Fruit fly (Drosophila melanogaster) whole organism, embryonic: Measurements from ENCODE around the gene CG6005.

ENCODE experiments used
- Aef1 ChIP-seq: fragments of 200-800 bp; sonication (Bioruptor generic); IDR thresholded peaks from 3 replicates; pipeline ENCODE4 v1.3.6; 2022; ENCODE audit warnings: missing biosample characterization, missing genetic modification characterization
- BEAF-32 ChIP-seq: fragments of 200-800 bp; sonication (Bioruptor generic); optimal IDR thresholded peaks from 3 replicates; lab custom pipeline; 2017; ENCODE audit warnings: missing biosample characterization, missing genetic modification characterization, mild to moderate bottlenecking, moderate library complexity, missing genetic modification reagents
- CG1024 ChIP-seq: fragments of 200-800 bp; sonication (Bioruptor generic); IDR thresholded peaks from 2 replicates; pipeline ENCODE4 v1.3.6; 2022; ENCODE audit warnings: missing biosample characterization, missing genetic modification characterization
- CG13424 ChIP-seq: fragments of 200-800 bp; sonication (Bioruptor generic); optimal IDR thresholded peaks from 2 replicates; lab custom pipeline; 2019; ENCODE audit warnings: missing biosample characterization, mild to moderate bottlenecking, missing genetic modification characterization, moderate library complexity
- CG14014 ChIP-seq: fragments of 200-800 bp; sonication (Bioruptor generic); IDR thresholded peaks from 2 replicates; pipeline ENCODE4 v1.3.6; 2022; ENCODE audit warnings: missing biosample characterization, missing genetic modification characterization
- CG16813 ChIP-seq: fragments of 200-800 bp; sonication (Bioruptor generic); IDR thresholded peaks from 3 replicates; pipeline ENCODE4 v1.3.6; 2022; ENCODE audit warnings: missing biosample characterization, missing genetic modification characterization; ENCODE audit not compliant: partially characterized antibody
- CG2116 ChIP-seq: fragments of 200-800 bp; sonication (Bioruptor generic); optimal IDR thresholded peaks from 3 replicates; lab custom pipeline; 2018; ENCODE audit warnings: missing biosample characterization, mild to moderate bottlenecking, missing genetic modification characterization
- CG2199 ChIP-seq: fragments of 200-800 bp; sonication (Bioruptor generic); IDR thresholded peaks from 3 replicates; pipeline ENCODE4 v1.3.6; 2022; ENCODE audit warnings: missing biosample characterization, missing genetic modification characterization
- CG32772 ChIP-seq: fragments of 200-800 bp; sonication (Bioruptor generic); IDR thresholded peaks from 2 replicates; pipeline ENCODE4 v1.3.6; 2022; ENCODE audit warnings: missing biosample characterization, missing genetic modification characterization
- CG3407 ChIP-seq: fragments of 200-800 bp; sonication (Bioruptor generic); optimal IDR thresholded peaks from 2 replicates; lab custom pipeline; 2018; ENCODE audit warnings: missing biosample characterization, mild to moderate bottlenecking, missing genetic modification characterization
- CG3995 ChIP-seq: fragments of 200-800 bp; sonication (Bioruptor generic); optimal IDR thresholded peaks from 3 replicates; lab custom pipeline; 2016; ENCODE audit warnings: missing biosample characterization, missing genetic modification characterization
- CG4617 ChIP-seq: fragments of 200-800 bp; sonication (Bioruptor generic); optimal IDR thresholded peaks from 3 replicates; lab custom pipeline; 2016; ENCODE audit warnings: missing biosample characterization, missing genetic modification characterization, borderline replicate concordance
- CG4730 ChIP-seq: fragments of 200-800 bp; sonication (Bioruptor generic); IDR thresholded peaks from 2 replicates; pipeline ENCODE4 v1.3.6; 2022; ENCODE audit warnings: missing biosample characterization, missing genetic modification characterization
- CG6272 ChIP-seq: fragments of 200-800 bp; sonication (Bioruptor generic); IDR thresholded peaks from 2 replicates; pipeline ENCODE4 v1.3.6; 2022; ENCODE audit warnings: missing biosample characterization, missing genetic modification characterization
- CG7928 ChIP-seq: fragments of 200-800 bp; sonication (Bioruptor generic); optimal IDR thresholded peaks from 2 replicates; lab custom pipeline; 2017; ENCODE audit warnings: missing biosample characterization, mild to moderate bottlenecking, missing genetic modification characterization
- CG8089 ChIP-seq: fragments of 200-800 bp; sonication (Bioruptor generic); optimal IDR thresholded peaks from 3 replicates; lab custom pipeline; 2016; ENCODE audit warnings: missing biosample characterization, missing genetic modification characterization
- CG8290 ChIP-seq, 3 experiments: fragments of 200-800 bp; sonication (Bioruptor generic); optimal IDR thresholded peaks; 2 replicates each; lab custom pipeline; 2016 to 2019; ENCODE audit warnings: missing biosample characterization in 3 of 3, missing genetic modification characterization in 3 of 3, mild to moderate bottlenecking in 2 of 3, moderate library complexity in 1 of 3
- CG9797 ChIP-seq: fragments of 200-800 bp; sonication (Bioruptor generic); optimal IDR thresholded peaks from 3 replicates; lab custom pipeline; 2018; ENCODE audit warnings: missing biosample characterization, mild to moderate bottlenecking, missing genetic modification characterization
- CkIIα-i1 ChIP-seq: fragments of 200-800 bp; sonication (Bioruptor generic); IDR thresholded peaks from 2 replicates; pipeline ENCODE4 v1.3.6; 2022; ENCODE audit warnings: missing biosample characterization, missing genetic modification characterization
- CoRest ChIP-seq: fragments of 200-800 bp; sonication (Bioruptor generic); optimal IDR thresholded peaks from 3 replicates; lab custom pipeline; 2018; ENCODE audit warnings: missing biosample characterization, mild to moderate bottlenecking, missing genetic modification characterization, moderate library complexity
- Dek ChIP-seq: fragments of 200-800 bp; sonication (Bioruptor generic); optimal IDR thresholded peaks from 3 replicates; lab custom pipeline; 2019; ENCODE audit warnings: missing biosample characterization, mild to moderate bottlenecking, missing genetic modification characterization, moderate library complexity
- Dref ChIP-seq: fragments of 200-800 bp; sonication (Bioruptor generic); IDR thresholded peaks from 2 replicates; pipeline ENCODE4 v1.3.6; 2022; ENCODE audit warnings: missing biosample characterization, missing genetic modification characterization
- ERR ChIP-seq: fragments of 200-800 bp; sonication (Bioruptor generic); optimal IDR thresholded peaks from 2 replicates; lab custom pipeline; 2016; ENCODE audit warnings: missing biosample characterization, missing genetic modification characterization
- Fer2 ChIP-seq: fragments of 200-800 bp; sonication (Bioruptor generic); optimal IDR thresholded peaks from 2 replicates; lab custom pipeline; 2018; ENCODE audit warnings: missing biosample characterization, mild to moderate bottlenecking, missing genetic modification characterization, moderate library complexity
- HLH54F ChIP-seq: fragments of 200-800 bp; sonication (Bioruptor generic); optimal IDR thresholded peaks from 3 replicates; lab custom pipeline; 2016; ENCODE audit warnings: missing biosample characterization, missing genetic modification characterization
- Hmr ChIP-seq: fragments of 200-800 bp; sonication (Bioruptor generic); optimal IDR thresholded peaks from 3 replicates; lab custom pipeline; 2017; ENCODE audit warnings: mild to moderate bottlenecking, missing biosample characterization, missing genetic modification reagents, missing genetic modification characterization
- Hmx ChIP-seq: fragments of 200-800 bp; sonication (Bioruptor generic); optimal IDR thresholded peaks from 2 replicates; lab custom pipeline; 2016; ENCODE audit warnings: missing biosample characterization, missing genetic modification characterization
- NC2α ChIP-seq: fragments of 200-800 bp; sonication (Bioruptor generic); optimal IDR thresholded peaks from 2 replicates; lab custom pipeline; 2016; ENCODE audit warnings: missing biosample characterization, missing genetic modification characterization
- Opbp ChIP-seq: fragments of 200-800 bp; sonication (Bioruptor generic); IDR thresholded peaks from 3 replicates; pipeline ENCODE4 v1.3.6; 2022; ENCODE audit warnings: missing biosample characterization, missing genetic modification characterization; ENCODE audit not compliant: partially characterized antibody
- Spps ChIP-seq: fragments of 200-800 bp; sonication (Bioruptor generic); optimal IDR thresholded peaks from 2 replicates; lab custom pipeline; 2018; ENCODE audit warnings: missing biosample characterization, mild to moderate bottlenecking, missing genetic modification characterization
- TFAM ChIP-seq: fragments of 200-800 bp; sonication (Bioruptor generic); optimal IDR thresholded peaks from 2 replicates; lab custom pipeline; 2017; ENCODE audit warnings: missing biosample characterization, missing genetic modification characterization, inconsistent platforms
- Tbp ChIP-seq: fragments of >200 bp; optimal IDR thresholded peaks from 2 replicates; lab custom pipeline; 2018; ENCODE audit warnings: missing biosample characterization, missing genetic modification characterization
- abd-A ChIP-seq: fragments of 200-800 bp; sonication (Bioruptor generic); optimal IDR thresholded peaks from 3 replicates; lab custom pipeline; 2019; ENCODE audit warnings: missing biosample characterization, mild to moderate bottlenecking, missing genetic modification characterization, moderate library complexity
- cg ChIP-seq: fragments of 200-800 bp; sonication (Bioruptor generic); optimal IDR thresholded peaks from 3 replicates; lab custom pipeline; 2019; ENCODE audit warnings: missing biosample characterization, mild to moderate bottlenecking, missing genetic modification characterization, moderate library complexity
- chn ChIP-seq: fragments of 200-800 bp; sonication (Bioruptor generic); optimal IDR thresholded peaks from 2 replicates; lab custom pipeline; 2016; ENCODE audit warnings: missing biosample characterization, missing genetic modification characterization
- ems ChIP-seq: fragments of 200-800 bp; sonication (Bioruptor generic); optimal IDR thresholded peaks from 3 replicates; lab custom pipeline; 2016; ENCODE audit warnings: missing biosample characterization, missing genetic modification characterization
- eve ChIP-seq, 2 experiments: fragments of >200 bp; optimal IDR thresholded peaks; 2 replicates each; lab custom pipeline; 2017; ENCODE audit warnings: missing biosample characterization in 2 of 2, missing genetic modification characterization in 2 of 2
- exex ChIP-seq: fragments of 200-800 bp; sonication (Bioruptor generic); optimal IDR thresholded peaks from 4 replicates; lab custom pipeline; 2018; ENCODE audit warnings: missing biosample characterization, mild to moderate bottlenecking, missing genetic modification characterization, moderate library complexity
- fd64A ChIP-seq: fragments of 200-800 bp; sonication (Bioruptor generic); optimal IDR thresholded peaks from 3 replicates; lab custom pipeline; 2018; ENCODE audit warnings: missing biosample characterization, mild to moderate bottlenecking, missing genetic modification characterization
- gce ChIP-seq: fragments of 200-800 bp; sonication (Bioruptor generic); IDR thresholded peaks from 3 replicates; pipeline ENCODE4 v1.3.6; 2022; ENCODE audit warnings: missing biosample characterization, missing genetic modification characterization
- jigr1 ChIP-seq: fragments of 200-800 bp; sonication (Bioruptor generic); IDR thresholded peaks from 3 replicates; pipeline ENCODE4 v1.3.6; 2022; ENCODE audit warnings: missing biosample characterization, missing genetic modification characterization
- jing ChIP-seq: fragments of 200-800 bp; sonication (Bioruptor generic); optimal IDR thresholded peaks from 2 replicates; lab custom pipeline; 2018; ENCODE audit warnings: missing biosample characterization, mild to moderate bottlenecking, missing genetic modification characterization
- maf-S ChIP-seq: fragments of 200-800 bp; sonication (Bioruptor generic); optimal IDR thresholded peaks from 2 replicates; lab custom pipeline; 2016; ENCODE audit warnings: missing biosample characterization, missing genetic modification characterization
- otp ChIP-seq: fragments of 200-800 bp; sonication (Bioruptor generic); IDR thresholded peaks from 3 replicates; pipeline ENCODE4, ENCODE4 v1.3.6; 2022; ENCODE audit warnings: missing biosample characterization, missing genetic modification characterization
- peb ChIP-seq: fragments of 200-800 bp; sonication (Bioruptor generic); IDR thresholded peaks from 2 replicates; pipeline ENCODE4 v1.3.6; 2022; ENCODE audit warnings: missing biosample characterization, missing genetic modification characterization
- sd ChIP-seq: fragments of 200-800 bp; sonication (Bioruptor generic); optimal IDR thresholded peaks from 3 replicates; lab custom pipeline; 2018; ENCODE audit warnings: missing biosample characterization, mild to moderate bottlenecking, missing genetic modification characterization, moderate library complexity
- slbo ChIP-seq: fragments of 200-800 bp; sonication (Bioruptor generic); IDR thresholded peaks from 2 replicates; pipeline ENCODE4 v1.3.6; 2022; ENCODE audit warnings: missing biosample characterization, missing genetic modification characterization
- tap ChIP-seq: fragments of 200-800 bp; optimal IDR thresholded peaks from 3 replicates; lab custom pipeline; 2019; ENCODE audit warnings: missing biosample characterization, mild to moderate bottlenecking, missing genetic modification characterization, moderate library complexity
- ttk ChIP-seq: fragments of 200-800 bp; sonication (Bioruptor generic); IDR thresholded peaks from 2 replicates; pipeline ENCODE4 v2.1.2; 2022; ENCODE audit warnings: missing biosample characterization, missing genetic modification characterization

CG6005 gene

dm6 chr3R:18995556-18996272 lies 28.1 kb downstream of the CG6005 start (continued):
- TF ChIP-seq cg (no peak), eve (GFP tag; optimal IDR thresholded peaks at IDR 0.05; lab: Kevin White, UChicago) (peak in 1 of 2 experiments; percentile 91), CG4730 (GFP tag; lab: Robert Waterston, UW) (peak; percentile 62; the same call in 1 of the 2 replicates), jing (GFP tag; lab: Kevin White, UChicago) (peak; percentile 61), maf-S (peak; percentile 15), CoRest (peak; percentile 81), CG8290 (GFP tag; optimal IDR thresholded peaks at IDR 0.05; lab: Kevin White, UChicago) (peak; percentile 7), CG8290 (tag; optimal IDR thresholded peaks at IDR 0.05; lab: Kevin White, UChicago) (no peak), sd (tag; lab: Kevin White, UChicago) (no peak), Dek (tag; lab: Kevin White, UChicago) (peak; percentile 48), CG13424 (tag; lab: Kevin White, UChicago) (peak; percentile 82), ttk (peak; percentile 76), Tbp (GFP tag; lab: Kevin White, UChicago) (no peak), HLH54F (GFP tag; lab: Kevin White, UChicago) (peak; percentile 1), Spps (peak; percentile 77), CG9797 (no peak), otp (peak; percentile 85), fd64A (GFP tag; lab: Kevin White, UChicago) (peak; percentile 64), CG3995 (GFP tag; lab: Kevin White, UChicago) (no peak), CG2116 (GFP tag; lab: Kevin White, UChicago) (peak; percentile 41), ems (peak; percentile 50), TFAM (peak; percentile 49), CG14014 (peak; percentile 69; the same call in 1 of the 2 replicates), CG8089 (GFP tag; lab: Kevin White, UChicago) (peak; percentile 52), CG7928 (GFP tag; lab: Kevin White, UChicago) (no peak), BEAF-32 (GFP tag; lab: Kevin White, UChicago) (no peak), NC2α (GFP tag; lab: Kevin White, UChicago) (no peak), Hmx (no peak), CG32772 (GFP tag; lab: Robert Waterston, UW) (peak; percentile 84), gce (GFP tag; lab: Robert Waterston, UW) (peak; percentile 65; the same call in 1 of the 3 replicates), Fer2 (no peak), exex (no peak), CG4617 (peak; percentile 39), CG1024 (peak; percentile 83), chn (peak; percentile 76), jigr1 (GFP tag; lab: Robert Waterston, UW) (peak; percentile 64; the same call in 1 of the 3 replicates), CG2199 (GFP tag; lab: Robert Waterston, UW) (peak; percentile 82; the same call in 2 of the 3 replicates), ERR (GFP tag; lab: Kevin White, UChicago) (no peak), tap (peak; percentile 82), peb (GFP tag; lab: Robert Waterston, UW) (peak; percentile 77), CG3407 (GFP tag; lab: Kevin White, UChicago) (peak; percentile 78), Aef1 (GFP tag; lab: Robert Waterston, UW) (peak; percentile 67), CG16813 (GFP tag; lab: Robert Waterston, UW) (no peak), slbo (GFP tag; lab: Robert Waterston, UW) (peak; percentile 49), Hmr (no peak), abd-A (tag; lab: Kevin White, UChicago) (no peak), CkIIα-i1 (GFP tag; lab: Robert Waterston, UW) (no peak), Opbp (no peak), CG6272 (GFP tag; lab: Robert Waterston, UW) (0 out of 2 replicates have a peak, but pooled peaks have one; percentile 40), Dref (GFP tag; lab: Robert Waterston, UW) (no peak)
